Worm (Caenorhabditis elegans) whole organism, L4/young adult: ENCODE measurements around the gene K11C4.1.

Source experiments
- W03F9.2 ChIP-seq: fragments of 150-350 bp; optimal IDR thresholded peaks from 2 replicates; lab custom pipeline; 2014; ENCODE audit warnings: missing biosample characterization, missing genetic modification characterization
- dao-5 ChIP-seq: sonication (generic microtip); optimal IDR thresholded peaks from 2 replicates; lab custom pipeline; 2016; ENCODE audit warnings: missing genotype, missing genetic modification characterization, moderate library complexity, missing compliant biosample characterization
- him-1 ChIP-seq: sonication (generic microtip); optimal IDR thresholded peaks from 2 replicates; lab custom pipeline; 2016; ENCODE audit warnings: missing genotype, missing genetic modification reagents, missing genetic modification characterization, missing compliant biosample characterization

K11C4.1 gene

ce11 chrV:6894778-6895177 is 2.0 kb upstream of the K11C4.1 start, which contains the start of gene K11C4.2:
TSS of gene K11C4.2 (plus strand) at chrV:6895078.
- TF ChIP-seq dao-5 (tag; lab: Kevin White, UChicago) (no peak), W03F9.2 (tag; lab: Kevin White, UChicago) (no peak)

DNA sequence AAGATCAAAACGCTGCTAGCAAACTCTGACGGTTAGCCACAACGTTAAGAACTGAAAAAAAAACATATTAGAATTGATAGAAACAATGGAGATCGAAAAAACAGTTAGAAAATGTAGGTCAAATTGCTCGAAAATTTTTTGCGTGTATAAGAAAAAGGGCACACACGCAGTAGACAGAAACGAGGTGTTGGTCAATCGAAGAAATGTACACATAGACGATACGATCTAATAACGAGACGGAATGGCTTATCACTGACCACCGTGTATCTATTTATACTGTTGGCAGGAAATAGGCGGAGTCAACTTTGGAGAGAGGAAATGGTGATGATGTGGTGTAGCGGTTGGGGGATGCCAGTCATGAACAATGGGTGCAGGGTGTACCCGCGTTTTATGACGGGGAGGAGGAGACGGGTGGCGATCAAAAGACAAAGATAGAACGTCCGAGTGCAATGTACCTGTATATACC is 3.4 kb downstream of the K11C4.1 start, which contains the start of gene odc-1:
Gene odc-1 (minus strand): TSS at position 51 of the 466 bp plus-strand sequence.
- TF ChIP-seq W03F9.2 (tag; lab: Kevin White, UChicago): no peak
- TF ChIP-seq him-1 (tag; lab: Kevin White, UChicago): no peak
- no peak for TF ChIP-seq dao-5 (tag; lab: Kevin White, UChicago)

ce11 chrV:6900814-6901592 is 4.2 kb downstream of the K11C4.1 start:
- no peak for TF ChIP-seq him-1 (tag; lab: Kevin White, UChicago)
- no peak for TF ChIP-seq dao-5 (tag; lab: Kevin White, UChicago)
- no peak for TF ChIP-seq W03F9.2 (tag; lab: Kevin White, UChicago)

- TF ChIP-seq dao-5 (tag; lab: Kevin White, UChicago): no peak
- TF ChIP-seq W03F9.2 (tag; lab: Kevin White, UChicago): no peak
- no peak for TF ChIP-seq him-1 (tag; lab: Kevin White, UChicago)
Measured at ce11 chrV:6901943-6902549, 5.2 kb downstream of the K11C4.1 start.

DNA sequence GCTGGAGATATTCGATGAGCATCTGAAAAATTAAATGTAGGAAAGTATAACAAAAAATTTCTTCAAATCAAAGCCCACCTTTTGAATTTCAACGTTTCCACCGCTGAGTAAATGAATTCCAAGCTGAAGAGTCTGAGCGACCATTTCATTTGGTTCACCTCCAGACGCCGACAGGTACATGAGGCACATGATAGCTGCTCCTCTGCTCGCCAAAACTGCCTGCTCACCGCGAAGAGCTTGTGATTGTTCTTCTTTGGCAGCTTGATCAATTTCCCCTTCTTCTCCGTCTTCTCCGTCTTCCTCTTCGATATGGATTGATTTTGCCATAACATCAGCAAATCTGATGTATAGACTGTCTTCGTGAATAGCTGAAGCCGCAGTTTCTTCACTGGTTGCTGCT is 9.6 kb downstream of the K11C4.1 start:
- TF ChIP-seq W03F9.2 (tag; lab: Kevin White, UChicago): no peak
- no peak for TF ChIP-seq him-1 (tag; lab: Kevin White, UChicago)
- TF ChIP-seq dao-5 (tag; lab: Kevin White, UChicago): no peak

DNA sequence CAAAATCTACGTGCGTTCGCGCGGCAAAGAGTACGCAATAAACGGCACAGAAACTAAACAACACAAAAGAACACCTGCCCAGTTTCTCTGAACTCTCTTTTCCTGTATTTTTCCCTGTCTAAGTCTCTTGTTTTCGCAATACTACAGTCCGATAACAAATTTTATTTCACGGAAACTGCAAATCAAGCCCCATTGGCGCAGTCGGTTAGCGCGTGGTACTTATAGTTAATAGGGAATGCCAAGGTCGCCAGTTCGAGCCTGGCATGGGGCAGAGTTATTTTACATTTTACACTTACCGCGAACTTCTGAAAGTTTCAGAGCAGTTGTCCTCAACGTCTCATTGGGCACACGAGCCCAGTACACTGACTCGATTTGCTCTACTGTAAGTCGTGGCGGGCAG is 20.5 kb downstream of the K11C4.1 start:
- no peak for TF ChIP-seq W03F9.2 (tag; lab: Kevin White, UChicago)
- TF ChIP-seq him-1 (tag; lab: Kevin White, UChicago): no peak
- TF ChIP-seq dao-5 (tag; lab: Kevin White, UChicago): no peak

DNA sequence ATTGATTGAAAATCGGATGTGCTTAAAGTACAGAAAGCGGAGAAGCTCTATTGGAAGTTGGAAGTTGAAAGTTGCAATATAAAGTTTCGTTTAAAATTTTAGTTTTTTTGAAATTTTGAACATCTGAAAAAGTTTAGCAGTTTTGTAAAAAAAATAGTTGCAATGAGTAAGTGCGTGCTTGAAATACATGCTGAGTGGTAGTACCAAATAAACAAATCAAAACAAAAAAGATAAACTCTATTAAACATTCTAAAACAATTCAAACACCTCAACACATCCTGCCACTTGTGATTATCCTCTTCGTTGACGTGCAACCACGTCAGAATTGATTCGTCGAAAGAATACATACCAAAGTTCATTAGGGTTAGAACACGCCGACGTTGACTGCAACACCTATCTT is 22.5 kb downstream of the K11C4.1 start:
- TF ChIP-seq dao-5 (tag; lab: Kevin White, UChicago) (no peak), him-1 (tag; lab: Kevin White, UChicago) (no peak)

DNA sequence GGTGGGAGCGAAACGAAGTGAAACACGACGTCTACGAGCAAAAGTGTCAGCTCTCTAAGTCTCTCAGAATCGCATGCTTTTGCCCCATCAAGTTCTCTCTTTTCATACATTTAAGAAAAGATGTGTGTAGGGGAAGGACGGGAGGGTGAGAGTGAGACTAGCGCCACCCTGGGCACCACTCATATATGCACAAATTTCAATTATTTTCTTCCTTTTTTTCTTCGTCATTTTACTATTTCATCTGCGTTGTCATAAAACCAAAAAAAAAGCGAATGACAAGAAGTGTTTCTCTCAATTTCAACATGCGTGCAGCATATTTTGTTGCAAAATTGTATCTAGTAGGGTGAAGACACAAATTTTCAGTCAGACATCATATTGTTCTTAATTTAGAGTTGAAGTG is 29.8 kb downstream of the K11C4.1 start:
- TF ChIP-seq W03F9.2 (tag; lab: Kevin White, UChicago) (no peak), dao-5 (tag; lab: Kevin White, UChicago) (no peak), him-1 (tag; lab: Kevin White, UChicago) (no peak)

- TF ChIP-seq him-1 (tag; lab: Kevin White, UChicago): no peak
- no peak for TF ChIP-seq dao-5 (tag; lab: Kevin White, UChicago)
- TF ChIP-seq W03F9.2 (tag; lab: Kevin White, UChicago): no peak
Measured at ce11 chrV:6928938-6929337, 32.1 kb downstream of the K11C4.1 start, which contains the start of gene unc-68. TSS of gene unc-68 (minus strand) at chrV:6929038.

DNA sequence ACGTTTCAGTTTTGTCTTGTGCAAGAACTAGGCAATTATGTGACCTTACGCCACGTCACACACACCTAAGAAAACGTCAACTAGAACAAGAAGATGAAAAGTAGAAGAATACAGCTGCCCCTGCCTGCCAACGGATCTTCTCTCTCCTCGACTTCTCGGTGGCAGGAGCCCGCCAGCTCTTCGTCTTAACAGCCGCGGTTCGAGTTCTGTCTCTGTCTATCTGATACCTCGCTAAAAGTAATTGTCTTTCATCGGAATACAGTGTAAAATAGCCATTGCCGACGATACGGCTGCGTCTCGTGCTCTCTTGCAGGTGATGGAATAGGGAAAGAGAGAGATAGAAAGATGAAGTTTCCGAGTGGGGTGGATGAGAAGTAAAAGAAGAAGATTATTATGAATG is 33.5 kb downstream of the K11C4.1 start:
- TF ChIP-seq dao-5 (tag; lab: Kevin White, UChicago) (no peak), W03F9.2 (tag; lab: Kevin White, UChicago) (no peak), him-1 (tag; lab: Kevin White, UChicago) (no peak)

DNA sequence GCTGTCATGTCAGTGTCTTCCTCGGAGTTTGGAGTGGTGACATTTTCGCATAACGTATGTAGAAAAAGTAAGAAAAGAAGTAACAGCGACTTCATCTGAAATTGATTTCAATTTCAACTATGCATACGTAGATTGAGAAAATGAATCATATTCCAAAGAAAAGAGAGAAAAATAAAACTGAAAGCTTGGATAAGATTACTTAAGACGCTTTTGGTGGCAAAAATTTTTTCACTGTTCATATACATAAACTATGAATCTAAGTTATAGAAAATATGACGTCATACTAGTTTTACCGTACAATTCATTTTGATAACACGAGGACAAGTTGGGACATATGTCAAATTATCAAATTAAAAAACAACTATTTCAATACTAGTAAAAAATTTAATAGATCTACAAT is 37.4 kb downstream of the K11C4.1 start, which contains the start of gene lipl-6:
Gene lipl-6 (minus strand): TSS at position 101 of the 400 bp plus-strand sequence.
- TF ChIP-seq W03F9.2 (tag; lab: Kevin White, UChicago): no peak
- TF ChIP-seq him-1 (tag; lab: Kevin White, UChicago): no peak
- no peak for TF ChIP-seq dao-5 (tag; lab: Kevin White, UChicago)

DNA sequence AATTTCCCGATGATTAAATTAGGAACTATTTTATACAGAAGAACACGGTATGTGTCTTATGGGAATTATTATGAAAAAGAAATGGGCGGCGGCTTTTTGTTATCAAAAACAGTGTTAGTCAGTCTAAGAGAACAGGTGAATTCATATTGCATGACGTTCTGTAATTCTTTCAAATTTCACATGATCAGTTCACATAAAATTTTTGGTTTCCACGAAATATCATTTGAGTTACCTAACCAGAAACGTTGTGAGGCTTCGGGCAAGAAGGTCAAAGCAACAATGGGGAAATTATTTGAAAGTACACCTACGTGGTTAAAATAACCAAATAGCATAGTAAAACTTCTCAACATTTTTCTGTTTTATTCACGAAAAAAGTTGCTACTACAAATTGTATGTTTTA is 39.1 kb downstream of the K11C4.1 start, which contains the start of gene Y57E12B.10:
Gene Y57E12B.10 (minus strand): TSS at position 101 of the 400 bp plus-strand sequence.
- TF ChIP-seq W03F9.2 (tag; lab: Kevin White, UChicago) (no peak), him-1 (tag; lab: Kevin White, UChicago) (no peak), dao-5 (tag; lab: Kevin White, UChicago) (no peak)

ce11 chrV:6947442-6947841 is 50.6 kb downstream of the K11C4.1 start, which contains the start of gene Y57E12B.4:
TSS of gene Y57E12B.4 (minus strand) at chrV:6947542.
- no peak for TF ChIP-seq dao-5 (tag; lab: Kevin White, UChicago)
